Worm (Caenorhabditis elegans): Measurements from ENCODE around the gene gcy-36.

gcy-36 gene

DNA sequence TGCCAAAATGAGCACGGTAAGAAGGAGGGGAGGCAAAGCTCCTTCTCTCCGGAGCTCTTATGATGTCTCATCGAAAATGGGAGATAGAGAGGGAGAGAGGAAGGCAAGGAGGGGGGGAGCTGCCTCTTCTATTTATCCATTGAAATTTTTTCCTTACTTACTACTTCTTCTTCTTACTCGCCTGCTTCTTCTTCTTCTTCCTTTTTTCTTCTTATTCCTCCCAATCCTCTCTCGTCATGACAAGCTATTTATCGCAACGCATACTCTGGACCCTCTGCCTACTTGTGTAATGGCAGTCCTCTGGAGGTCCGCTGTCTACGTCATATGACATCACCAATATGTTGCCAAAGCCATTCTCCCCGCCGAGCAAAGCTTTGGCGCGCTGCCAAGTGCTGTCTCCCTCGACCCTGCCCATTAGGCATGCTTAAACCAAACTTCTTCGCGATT lies 56.4 kb downstream of the gcy-36 start (continued):
- TF ChIP-seq fkh-10 (GFP tag; optimal IDR thresholded peaks at IDR 0.05) (no peak), fos-1 (tag; optimal IDR thresholded peaks at IDR 0.05) (no peak), elt-3 (tag; optimal IDR thresholded peaks at IDR 0.05) (no peak), aly-2 (tag; optimal IDR thresholded peaks at IDR 0.05) (no peak), lin-15B (tag; optimal IDR thresholded peaks at IDR 0.05) (no peak), fkh-2 (tag; optimal IDR thresholded peaks at IDR 0.05) (no peak), ZK546.5 (tag; optimal IDR thresholded peaks at IDR 0.05) (no peak), ama-1 (optimal IDR thresholded peaks at IDR 0.05) (no peak), sea-2 (GFP tag; optimal IDR thresholded peaks at IDR 0.05) (no peak), eor-1 (tag; optimal IDR thresholded peaks at IDR 0.05) (no peak), egl-27 (tag; optimal IDR thresholded peaks at IDR 0.05) (no peak), elt-1 (tag; optimal IDR thresholded peaks at IDR 0.05) (peak; percentile 12), nfya-1 (tag; optimal IDR thresholded peaks at IDR 0.05; ENCODE audit: insufficient read depth) (peak; percentile 72), nhr-43 (tag; optimal IDR thresholded peaks at IDR 0.05; ENCODE audit: poor library complexity, severe bottlenecking) (no peak), hmg-11 (tag; optimal IDR thresholded peaks at IDR 0.05) (peak; percentile 53)

Data from whole organism, L3 larva.